Worm (Caenorhabditis elegans): ENCODE data around the gene F15H10.12.

F15H10.12 gene

DNA sequence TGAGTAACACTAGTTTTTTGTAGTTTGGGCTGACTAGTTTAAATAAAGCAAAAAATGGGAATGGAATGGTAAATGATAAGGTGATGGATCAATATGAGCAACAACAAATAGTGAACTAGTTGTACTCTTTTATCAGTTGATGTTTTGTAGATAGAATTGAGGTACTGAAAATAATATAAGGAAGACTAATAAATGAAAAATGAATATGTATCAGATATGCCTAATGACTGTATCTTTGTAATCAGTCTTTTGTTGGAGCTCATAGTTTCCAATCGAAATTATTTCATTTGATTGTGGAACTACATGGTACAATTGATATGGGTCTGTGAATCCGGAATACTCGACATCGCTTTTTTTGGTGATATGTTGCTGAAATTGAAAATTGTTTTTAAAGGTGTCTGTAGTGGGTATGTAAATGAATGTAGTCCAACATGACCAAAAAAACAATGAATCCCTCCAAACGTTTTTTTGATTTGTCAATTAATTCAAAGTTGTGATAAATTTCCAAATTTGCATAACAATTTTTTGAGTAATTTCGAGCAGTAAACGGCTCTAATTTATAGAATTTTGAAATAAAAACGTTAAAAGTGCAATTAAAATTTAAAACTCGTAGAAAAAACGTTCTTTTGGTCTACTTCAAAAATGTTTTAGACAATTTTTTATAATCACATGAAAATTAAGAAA, at the start of gene F15H10.12:
TSS of gene F15H10.12 (minus strand) at position 51 of the 684 bp plus-strand sequence.
- TF ChIP-seq dao-5 (tag; optimal IDR thresholded peaks at IDR 0.05) (no peak), W03F9.2 (tag; optimal IDR thresholded peaks at IDR 0.05) (no peak), him-1 (tag; optimal IDR thresholded peaks at IDR 0.05) (no peak)

DNA sequence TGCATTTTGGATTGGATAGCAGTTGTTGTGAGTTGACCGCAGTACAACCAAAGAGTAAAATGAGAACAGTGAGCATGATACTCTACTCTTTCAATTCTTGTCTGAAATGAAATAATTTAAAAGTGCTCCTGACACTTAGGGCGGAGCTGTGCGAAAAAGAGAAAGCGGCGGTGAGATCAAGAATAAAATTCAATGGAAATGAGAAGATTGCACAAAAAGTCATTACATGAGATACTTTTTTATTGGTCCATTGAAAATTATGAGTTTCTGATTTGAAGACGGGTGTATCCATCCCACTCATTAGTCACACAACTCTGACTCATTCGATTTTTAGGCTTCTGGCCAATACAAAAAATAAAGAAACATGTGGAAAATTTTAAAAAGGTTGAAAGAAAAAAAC, 47.4 kb upstream of the F15H10.12 start, which contains the start of gene F22E12.1:
TSS of gene F22E12.1 (minus strand) at position 101 of the 400 bp plus-strand sequence.
- TF ChIP-seq W03F9.2 (tag; optimal IDR thresholded peaks at IDR 0.05) (no peak), him-1 (tag; optimal IDR thresholded peaks at IDR 0.05) (no peak), dao-5 (tag; optimal IDR thresholded peaks at IDR 0.05) (no peak)

DNA sequence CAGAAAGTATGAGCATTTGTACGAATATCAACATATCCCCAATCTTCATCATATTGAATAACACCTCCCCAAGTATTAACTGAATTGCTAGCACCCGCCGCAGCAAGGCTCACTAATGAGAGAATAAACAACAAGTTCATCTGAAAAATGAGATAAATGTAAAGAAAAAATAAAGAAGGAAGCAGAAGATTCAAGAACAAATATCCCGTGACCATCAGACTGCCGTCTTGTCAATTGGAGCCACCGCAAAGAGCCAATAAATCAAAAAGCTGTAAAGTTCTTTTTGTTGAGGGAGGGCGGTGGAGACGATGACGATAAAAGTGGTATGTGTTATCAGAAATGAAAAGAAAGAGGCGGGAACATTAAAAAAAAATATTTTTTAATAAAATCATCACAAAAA, 43.6 kb upstream of the F15H10.12 start, which contains the start of gene Y32F6A.5:
TSS of gene Y32F6A.5 (minus strand) at position 140 of the 400 bp plus-strand sequence.
- no peak for TF ChIP-seq W03F9.2 (tag; optimal IDR thresholded peaks at IDR 0.05)
- TF ChIP-seq dao-5 (tag; optimal IDR thresholded peaks at IDR 0.05), result no peak
- TF ChIP-seq him-1 (tag; optimal IDR thresholded peaks at IDR 0.05), result no peak

DNA sequence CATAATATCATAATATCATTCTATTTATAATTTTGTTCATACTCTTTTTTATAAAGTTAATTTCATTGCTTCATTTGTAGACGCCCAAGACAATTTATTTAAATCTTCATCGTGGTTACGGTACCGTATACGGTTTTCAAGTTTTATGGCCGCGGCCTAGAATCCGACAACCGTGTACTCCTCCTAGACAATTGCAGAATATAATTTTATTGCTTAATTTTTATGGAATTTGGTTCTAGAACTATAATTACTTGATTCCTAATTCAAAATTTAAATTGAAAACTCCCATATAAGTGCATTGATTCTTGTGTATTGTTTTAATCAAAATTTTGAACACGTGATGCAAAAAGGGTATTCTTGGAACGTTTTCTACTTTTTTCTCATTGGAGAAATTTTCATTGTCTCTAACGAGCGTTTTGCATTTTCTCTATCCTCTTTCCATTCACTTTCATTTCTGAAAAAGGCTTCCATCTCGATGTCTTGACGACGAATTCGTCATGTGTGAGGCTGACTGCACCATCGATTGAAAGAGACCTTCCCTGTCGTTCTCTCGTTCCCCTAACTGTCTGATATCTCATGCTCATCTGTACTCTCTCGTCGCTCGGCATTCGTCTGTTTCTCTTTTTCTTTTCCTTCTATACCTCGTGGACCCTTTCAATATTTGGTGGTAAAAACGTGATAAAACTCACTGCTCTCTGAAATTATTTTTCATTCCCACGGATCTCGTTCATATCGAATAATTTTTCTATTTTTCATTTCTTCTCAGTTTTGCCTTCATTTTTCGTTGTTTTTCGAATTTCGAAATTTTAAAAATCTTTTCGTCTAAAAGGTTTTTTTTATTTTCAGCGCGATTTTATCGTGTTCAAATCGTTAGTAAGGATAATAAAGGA, 31.5 kb upstream of the F15H10.12 start, which contains the start of gene pap-1:
TSS of gene pap-1 (plus strand) at position 840 of the 890 bp plus-strand sequence.
- no peak for TF ChIP-seq W03F9.2 (tag; optimal IDR thresholded peaks at IDR 0.05)
- TF ChIP-seq dao-5 (tag; optimal IDR thresholded peaks at IDR 0.05), result no peak
- no peak for TF ChIP-seq him-1 (tag; optimal IDR thresholded peaks at IDR 0.05)

DNA sequence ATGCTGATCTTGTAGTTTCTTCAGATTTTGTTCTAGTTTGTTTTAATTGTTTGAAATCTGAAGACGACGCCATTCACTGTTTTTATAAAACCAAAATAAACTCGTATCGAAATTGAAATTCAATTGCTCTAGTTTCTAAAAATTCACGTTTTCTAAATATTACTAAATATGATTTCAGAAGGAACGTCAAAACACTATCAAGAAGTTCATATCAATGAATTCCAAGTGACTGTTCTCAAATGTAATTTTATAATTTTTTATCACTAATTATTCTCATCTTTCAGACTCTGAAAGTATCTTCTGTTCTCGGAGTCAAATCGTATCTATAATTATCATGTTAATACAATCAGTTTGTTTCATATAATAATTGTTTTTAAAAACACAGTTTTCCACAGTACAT, 30.8 kb upstream of the F15H10.12 start, which contains the start of gene snf-10:
TSS of gene snf-10 (minus strand) at position 101 of the 400 bp plus-strand sequence.
- TF ChIP-seq him-1 (tag; optimal IDR thresholded peaks at IDR 0.05) (no peak), dao-5 (tag; optimal IDR thresholded peaks at IDR 0.05) (no peak)

DNA sequence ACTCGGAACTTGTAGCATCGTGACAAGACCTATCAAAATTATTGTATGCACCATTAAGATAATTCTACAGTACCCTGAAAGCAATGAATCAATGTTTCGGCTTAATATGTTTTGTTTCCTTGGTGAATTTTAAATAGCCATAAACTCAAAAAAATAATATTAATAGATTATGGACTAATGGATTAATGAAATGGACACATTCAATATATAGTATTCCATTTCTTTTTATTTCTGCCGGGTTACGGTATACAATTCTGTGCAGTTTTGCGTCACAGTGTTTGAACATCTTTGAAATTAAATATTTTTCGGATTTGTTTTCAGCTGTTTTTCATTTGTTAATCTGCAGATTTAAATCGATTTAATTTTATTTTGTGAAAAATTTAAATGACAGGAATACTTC, 26.7 kb upstream of the F15H10.12 start, which contains the start of gene set-22:
TSS of gene set-22 (plus strand) at position 301 of the 400 bp plus-strand sequence.
- no peak for TF ChIP-seq W03F9.2 (tag; optimal IDR thresholded peaks at IDR 0.05)

DNA sequence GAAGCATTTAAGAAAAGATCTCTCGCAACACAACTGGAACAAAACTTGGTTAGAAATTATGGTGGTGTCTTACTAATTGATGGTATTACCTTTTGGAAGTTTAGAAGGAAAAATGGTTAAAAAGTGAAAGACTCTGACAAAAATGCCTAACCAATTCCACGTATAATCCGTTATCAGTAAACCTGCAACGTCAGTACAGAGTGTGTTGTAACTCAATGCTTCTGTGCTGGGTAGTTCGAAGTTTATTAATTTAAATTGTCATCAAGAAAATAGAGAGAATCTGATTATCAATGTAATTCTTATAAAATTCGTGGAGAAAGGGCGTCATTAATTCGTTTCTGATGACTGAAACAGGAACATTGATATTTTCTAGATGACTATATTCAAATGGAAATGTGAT, 25.3 kb upstream of the F15H10.12 start:
- no peak for TF ChIP-seq W03F9.2 (tag; optimal IDR thresholded peaks at IDR 0.05)
- no peak for TF ChIP-seq him-1 (tag; optimal IDR thresholded peaks at IDR 0.05)
- no peak for TF ChIP-seq dao-5 (tag; optimal IDR thresholded peaks at IDR 0.05)

DNA sequence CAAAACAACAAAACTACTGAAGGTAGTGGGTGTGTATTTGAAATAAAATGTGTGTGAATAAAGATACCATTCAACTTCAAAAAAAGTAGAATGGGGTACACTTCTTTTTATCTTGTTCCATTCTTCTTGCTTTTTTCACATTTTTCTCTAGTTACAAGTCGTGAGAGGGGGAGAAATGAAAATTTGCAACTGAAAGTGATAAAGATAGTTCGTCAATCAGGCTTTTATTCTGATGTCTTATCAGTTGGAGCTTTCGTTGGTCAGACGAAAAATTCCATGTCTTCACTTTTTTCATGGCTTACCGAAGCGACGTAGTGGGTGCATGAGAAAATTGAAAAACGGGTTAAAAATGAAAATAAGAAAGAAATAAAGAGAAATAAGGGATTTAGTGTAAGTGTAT, 23.8 kb upstream of the F15H10.12 start, which contains the start of gene Y32F6A.4:
TSS of gene Y32F6A.4 (minus strand) at position 347 of the 400 bp plus-strand sequence.
- TF ChIP-seq dao-5 (tag; optimal IDR thresholded peaks at IDR 0.05) (no peak), W03F9.2 (tag; optimal IDR thresholded peaks at IDR 0.05) (no peak), him-1 (tag; optimal IDR thresholded peaks at IDR 0.05) (no peak)

DNA sequence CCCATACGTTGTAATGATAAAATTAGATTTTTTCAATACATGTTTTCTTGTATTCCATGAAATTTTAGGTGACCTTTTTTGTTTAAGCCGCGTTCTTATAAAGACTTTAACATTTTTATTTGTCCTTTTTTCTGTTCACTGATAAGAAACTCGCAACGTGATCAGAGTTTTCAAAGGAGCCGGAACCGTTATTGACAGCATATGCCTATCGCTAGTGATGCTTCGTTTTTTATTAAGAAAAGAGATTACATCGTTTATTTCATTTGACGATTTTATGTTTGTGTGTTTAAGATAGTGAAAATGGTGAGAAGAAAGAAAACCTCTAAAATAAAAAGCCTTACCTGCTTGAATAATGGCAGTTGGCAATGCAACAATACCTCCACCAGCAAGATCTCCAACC, 22.7 kb upstream of the F15H10.12 start:
- no peak for TF ChIP-seq W03F9.2 (tag; optimal IDR thresholded peaks at IDR 0.05)
- no peak for TF ChIP-seq him-1 (tag; optimal IDR thresholded peaks at IDR 0.05)
- TF ChIP-seq dao-5 (tag; optimal IDR thresholded peaks at IDR 0.05), result no peak

DNA sequence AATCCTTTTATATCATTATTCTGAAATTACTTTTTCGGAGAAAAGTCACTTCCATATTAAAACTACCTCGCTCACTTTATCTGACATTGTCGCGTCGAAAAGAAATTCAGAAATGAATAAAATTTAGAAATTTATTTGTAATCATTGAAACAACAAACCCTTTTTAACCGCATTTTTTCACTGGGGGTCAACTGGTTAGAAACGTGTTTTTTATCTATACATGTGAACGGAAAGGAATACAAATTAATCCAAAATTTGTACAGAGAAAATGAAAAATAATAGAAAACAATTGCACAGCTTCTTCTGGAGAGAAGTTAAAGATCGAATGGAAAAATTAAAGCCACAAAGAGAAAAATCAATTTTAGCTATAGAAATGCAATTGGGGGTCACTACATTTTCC, 18.7 kb upstream of the F15H10.12 start, which contains the start of gene tag-314:
TSS of gene tag-314 (minus strand) at position 101 of the 400 bp plus-strand sequence.
- no peak for TF ChIP-seq W03F9.2 (tag; optimal IDR thresholded peaks at IDR 0.05)
- no peak for TF ChIP-seq him-1 (tag; optimal IDR thresholded peaks at IDR 0.05)
- TF ChIP-seq dao-5 (tag; optimal IDR thresholded peaks at IDR 0.05), result no peak

DNA sequence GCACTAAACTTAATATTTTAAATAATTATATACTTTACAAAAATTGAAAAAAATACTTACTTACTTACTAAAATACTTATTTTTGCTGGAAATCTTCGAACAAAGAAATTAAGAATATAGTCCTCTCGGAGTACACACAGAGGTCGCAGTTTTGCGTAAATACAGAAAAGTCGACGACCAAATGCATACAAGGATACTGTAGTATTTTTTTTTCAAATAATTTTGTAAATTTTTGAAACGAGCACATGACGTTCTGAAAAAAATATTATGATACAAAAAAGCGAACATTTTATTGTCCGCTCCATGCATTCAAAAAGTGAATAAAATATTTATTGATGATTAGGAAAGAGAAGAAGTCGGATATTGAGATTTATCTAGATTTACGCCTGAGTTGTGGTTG, 16.4 kb upstream of the F15H10.12 start, which contains the start of gene apc-10:
TSS of gene apc-10 (minus strand) at position 101 of the 400 bp plus-strand sequence.
- TF ChIP-seq dao-5 (tag; optimal IDR thresholded peaks at IDR 0.05) (no peak), W03F9.2 (tag; optimal IDR thresholded peaks at IDR 0.05) (peak; percentile 23)

DNA sequence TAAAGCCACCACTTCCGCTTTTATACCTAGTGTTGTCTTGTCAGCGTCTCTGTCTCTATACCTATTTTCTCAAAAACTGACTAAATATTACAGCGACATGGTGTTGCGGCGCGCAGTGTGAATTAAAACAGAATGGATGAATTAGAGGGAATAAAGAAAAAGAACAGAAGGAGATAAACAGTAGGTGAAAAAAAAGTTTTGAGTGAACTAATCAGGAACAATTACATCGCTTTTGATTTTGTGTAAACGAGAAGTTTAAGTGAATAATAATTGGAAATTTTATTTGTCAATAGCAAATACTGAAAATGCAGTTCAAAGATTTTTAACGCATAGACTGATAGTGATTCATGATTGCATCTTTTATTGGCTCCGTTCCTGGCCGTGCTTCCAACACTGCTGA, 15.2 kb upstream of the F15H10.12 start, which contains the start of gene col-12:
TSS of gene col-12 (minus strand) at position 101 of the 400 bp plus-strand sequence.
- TF ChIP-seq dao-5 (tag; optimal IDR thresholded peaks at IDR 0.05), result no peak
- TF ChIP-seq W03F9.2 (tag; optimal IDR thresholded peaks at IDR 0.05), result no peak
- no peak for TF ChIP-seq him-1 (tag; optimal IDR thresholded peaks at IDR 0.05)

DNA sequence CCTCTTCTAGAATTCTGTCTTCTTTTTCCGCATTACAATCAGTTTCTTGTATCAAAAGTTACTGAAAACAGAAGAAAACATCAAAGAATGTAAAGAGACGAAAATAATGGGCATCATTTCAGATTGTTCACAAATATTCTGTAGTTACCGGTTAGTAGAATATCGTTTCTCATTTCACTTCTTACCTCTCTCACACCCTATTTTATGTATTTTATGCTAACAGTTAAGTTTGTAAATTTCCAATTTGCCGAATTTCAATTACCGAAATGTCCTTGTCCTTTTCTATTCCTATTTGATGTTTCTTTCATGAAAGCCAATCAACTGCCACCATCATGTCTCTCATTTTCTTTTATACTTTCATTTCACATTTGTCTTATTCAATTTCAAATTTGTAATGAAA, 13.6 kb upstream of the F15H10.12 start:
- TF ChIP-seq him-1 (tag; optimal IDR thresholded peaks at IDR 0.05) (no peak), W03F9.2 (tag; optimal IDR thresholded peaks at IDR 0.05) (no peak), dao-5 (tag; optimal IDR thresholded peaks at IDR 0.05) (no peak)

DNA sequence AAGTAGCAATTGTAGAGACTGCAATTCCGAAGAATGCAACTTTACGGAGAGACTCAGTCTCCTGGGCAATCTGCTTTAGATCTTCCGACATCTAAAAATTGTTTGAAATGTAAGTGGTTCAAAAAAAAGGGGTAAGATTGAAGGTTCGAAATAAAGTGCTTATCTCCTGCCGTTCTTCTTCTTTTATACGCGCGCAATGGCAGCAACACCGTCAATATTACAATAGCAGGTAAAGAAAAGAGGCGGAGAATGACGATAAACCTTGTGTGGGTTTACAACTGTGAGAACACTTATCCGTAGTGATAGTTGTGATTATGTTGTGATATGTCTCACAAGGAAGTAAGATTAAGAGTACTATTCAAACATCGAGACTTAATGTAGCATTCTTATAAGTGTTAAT, 11.9 kb upstream of the F15H10.12 start, which contains the start of gene col-13:
TSS of gene col-13 (minus strand) at position 101 of the 400 bp plus-strand sequence.
- TF ChIP-seq him-1 (tag; optimal IDR thresholded peaks at IDR 0.05) (no peak), W03F9.2 (tag; optimal IDR thresholded peaks at IDR 0.05) (no peak), dao-5 (tag; optimal IDR thresholded peaks at IDR 0.05) (no peak)
